Fruit fly (Drosophila melanogaster) whole organism, wandering third instar larva: ENCODE measurements around the gene CG1635.

ENCODE experiments used
- HLH106 ChIP-seq: fragments of 200-800 bp; optimal IDR thresholded peaks from 3 replicates; lab custom pipeline; 2019; ENCODE audit warnings: missing biosample characterization, mild to moderate bottlenecking, missing genetic modification characterization, moderate library complexity
- Hr78 ChIP-seq: fragments of >200 bp; optimal IDR thresholded peaks from 2 replicates; lab custom pipeline; 2017; ENCODE audit warnings: missing biosample characterization, missing genetic modification characterization
- Hr83 ChIP-seq: fragments of 200-300 bp; sonication (Bioruptor generic); optimal IDR thresholded peaks from 2 replicates; lab custom pipeline; 2016; ENCODE audit warnings: missing biosample characterization, mild to moderate bottlenecking, missing genetic modification characterization, moderate library complexity; ENCODE audit not compliant: poor library complexity, severe bottlenecking
- N ChIP-seq: fragments of >200 bp; optimal IDR thresholded peaks from 2 replicates; lab custom pipeline; 2018; ENCODE audit warnings: missing biosample characterization, missing external identifiers, missing genetic modification characterization
- Sp1 ChIP-seq: fragments of 200-800 bp; sonication (Bioruptor generic); optimal IDR thresholded peaks from 3 replicates; lab custom pipeline; 2019; ENCODE audit warnings: missing biosample characterization, mild to moderate bottlenecking, missing genetic modification characterization, moderate library complexity
- Vsx2 ChIP-seq: fragments of 200-300, 225-300 bp; sonication (Bioruptor generic); optimal IDR thresholded peaks from 2 replicates; lab custom pipeline; 2018; ENCODE audit warnings: missing biosample characterization, missing genetic modification characterization; ENCODE audit not compliant: partially characterized antibody
- h ChIP-seq: fragments of 200-800 bp; sonication (Bioruptor generic); optimal IDR thresholded peaks from 3 replicates; lab custom pipeline; 2016; ENCODE audit warnings: missing biosample characterization, mild to moderate bottlenecking, missing genetic modification characterization
- lola ChIP-seq: fragments of >200 bp; optimal IDR thresholded peaks from 2 replicates; lab custom pipeline; 2017; ENCODE audit warnings: missing biosample characterization, missing genetic modification characterization
- pan ChIP-seq: fragments of >200 bp; optimal IDR thresholded peaks from 2 replicates; lab custom pipeline; 2017
- tai ChIP-seq: sonication (Bioruptor generic); optimal IDR thresholded peaks from 2 replicates; lab custom pipeline; 2016; ENCODE audit warnings: missing biosample characterization, missing genetic modification characterization
- usp ChIP-seq: fragments of >200 bp; optimal IDR thresholded peaks from 2 replicates; lab custom pipeline; 2017; ENCODE audit warnings: missing biosample characterization, missing genetic modification characterization

dm6 chr3R:31604409-31605116, 16.1 kb downstream of the CG1635 start:
- no peak for TF ChIP-seq Hr78
- TF ChIP-seq lola (GFP tag; lab: Kevin White, UChicago): no peak
- no peak for TF ChIP-seq N (GFP tag; lab: Kevin White, UChicago)
- TF ChIP-seq h: no peak
- no peak for TF ChIP-seq Vsx2 (GFP tag; lab: Kevin White, UChicago)
- no peak for TF ChIP-seq tai (GFP tag; lab: Kevin White, UChicago)
- TF ChIP-seq Hr83 (GFP tag; lab: Kevin White, UChicago): no peak
- no peak for TF ChIP-seq Sp1
- TF ChIP-seq HLH106: no peak
- no peak for TF ChIP-seq pan (lab: Kevin White, UChicago)
- no peak for TF ChIP-seq usp
